Worm (Caenorhabditis elegans) whole organism, young adult: Measurements from ENCODE around the gene T22D1.17.

Source experiments
- B0019.2 ChIP-seq: fragments of 200-800 bp; sonication (Bioruptor generic); conservative IDR thresholded peaks from 2 replicates; pipeline ENCODE4 v1.3.6; 2022; ENCODE audit warnings: missing genetic modification reagents, missing genetic modification characterization, missing compliant biosample characterization
- C06A6.2 ChIP-seq: fragments of 200-800 bp; sonication (Bioruptor generic); conservative IDR thresholded peaks from 2 replicates; pipeline ENCODE4 v1.3.6; 2022; ENCODE audit warnings: missing genetic modification characterization, missing compliant biosample characterization
- F22D6.2 ChIP-seq: sonication (generic microtip); optimal IDR thresholded peaks from 2 replicates; lab custom pipeline; 2016; ENCODE audit warnings: mild to moderate bottlenecking, missing genetic modification characterization, missing compliant biosample characterization
- F39B2.1 ChIP-seq: fragments of 200-800 bp; sonication (Bioruptor generic); IDR thresholded peaks from 2 replicates; pipeline ENCODE4 v1.3.6; 2022; ENCODE audit warnings: missing genetic modification reagents, missing genetic modification characterization, missing compliant biosample characterization
- F52B5.7 ChIP-seq: sonication (generic microtip); optimal IDR thresholded peaks from 2 replicates; lab custom pipeline; 2016; ENCODE audit warnings: mild to moderate bottlenecking, missing genetic modification characterization, missing compliant biosample characterization
- F57C9.4 ChIP-seq: sonication (generic microtip); optimal IDR thresholded peaks from 2 replicates; lab custom pipeline; 2017; ENCODE audit warnings: mild to moderate bottlenecking, missing genetic modification characterization, missing compliant biosample characterization
- K12H6.12 ChIP-seq: fragments of 200-800 bp; sonication (Bioruptor generic); optimal IDR thresholded peaks from 2 replicates; lab custom pipeline; 2018; ENCODE audit warnings: mild to moderate bottlenecking, missing genetic modification characterization, missing compliant biosample characterization
- T07F8.4 ChIP-seq: sonication (generic microtip); optimal IDR thresholded peaks from 2 replicates; lab custom pipeline; 2016; ENCODE audit warnings: mild to moderate bottlenecking, missing genetic modification characterization, moderate library complexity, missing compliant biosample characterization
- Y53G8AR.9 ChIP-seq: fragments of 200-800 bp; sonication (Bioruptor generic); conservative IDR thresholded peaks from 2 replicates; pipeline ENCODE4 v1.3.6; 2022; ENCODE audit warnings: missing genetic modification reagents, missing genetic modification characterization, missing compliant biosample characterization
- Y95B8A.8 ChIP-seq: fragments of 200-800 bp; sonication (Bioruptor generic); IDR thresholded peaks from 2 replicates; pipeline ENCODE4 v1.3.6; 2022; ENCODE audit warnings: missing genetic modification reagents, missing genetic modification characterization, missing compliant biosample characterization
- akir-1 ChIP-seq: fragments of 200-800 bp; sonication (Bioruptor generic); optimal IDR thresholded peaks from 2 replicates; lab custom pipeline; 2018; ENCODE audit warnings: mild to moderate bottlenecking, missing genetic modification characterization, moderate library complexity, missing compliant biosample characterization
- aptf-2 ChIP-seq: fragments of 200-800 bp; sonication (Bioruptor generic); conservative IDR thresholded peaks from 2 replicates; pipeline ENCODE4 v1.3.6; 2022; ENCODE audit warnings: missing genetic modification reagents, missing genetic modification characterization, missing compliant biosample characterization
- ccch-3 ChIP-seq: fragments of 200-800 bp; sonication (Bioruptor generic); optimal IDR thresholded peaks from 2 replicates; lab custom pipeline; 2018; ENCODE audit warnings: mild to moderate bottlenecking, missing genetic modification characterization, missing compliant biosample characterization
- cebp-2 ChIP-seq: fragments of 200-800 bp; sonication (Bioruptor generic); IDR thresholded peaks from 2 replicates; pipeline ENCODE4 v1.3.6; 2022; ENCODE audit warnings: missing genetic modification characterization, missing compliant biosample characterization
- ceh-100 ChIP-seq: fragments of 200-800 bp; sonication (Bioruptor generic); IDR thresholded peaks from 2 replicates; pipeline ENCODE4 v1.3.6; 2022; ENCODE audit warnings: missing genetic modification reagents, missing genetic modification characterization, missing compliant biosample characterization
- ceh-27 ChIP-seq: fragments of 200-800 bp; sonication (Bioruptor generic); optimal IDR thresholded peaks from 2 replicates; lab custom pipeline; 2018; ENCODE audit warnings: mild to moderate bottlenecking, missing genetic modification characterization, moderate library complexity, missing compliant biosample characterization
- die-1 ChIP-seq: sonication (generic microtip); optimal IDR thresholded peaks from 2 replicates; lab custom pipeline; 2016; ENCODE audit warnings: missing genotype, mild to moderate bottlenecking, missing genetic modification characterization, missing compliant biosample characterization
- egl-18 ChIP-seq: fragments of 200-800 bp; sonication (Bioruptor generic); IDR thresholded peaks from 2 replicates; pipeline ENCODE4 v1.3.6; 2022; ENCODE audit warnings: missing genetic modification reagents, missing genetic modification characterization, missing compliant biosample characterization
- egl-44 ChIP-seq: fragments of 200-800 bp; sonication (Bioruptor generic); IDR thresholded peaks from 2 replicates; pipeline ENCODE4 v1.3.6; 2022; ENCODE audit warnings: missing genetic modification reagents, missing genetic modification characterization, missing compliant biosample characterization
- ekl-4 ChIP-seq: fragments of 200-800 bp; sonication (Bioruptor generic); IDR thresholded peaks from 2 replicates; pipeline ENCODE4 v1.3.6; 2022; ENCODE audit warnings: missing genetic modification reagents, missing genetic modification characterization, missing compliant biosample characterization
- ets-4 ChIP-seq: fragments of 200-800 bp; sonication (Bioruptor generic); optimal IDR thresholded peaks from 2 replicates; lab custom pipeline; 2018; ENCODE audit warnings: mild to moderate bottlenecking, missing genetic modification characterization, missing compliant biosample characterization
- gei-17 ChIP-seq: fragments of 200-800 bp; sonication (Bioruptor generic); optimal IDR thresholded peaks from 2 replicates; lab custom pipeline; 2018; ENCODE audit warnings: mild to moderate bottlenecking, missing genetic modification characterization, missing compliant biosample characterization
- hlh-12 ChIP-seq: sonication (generic microtip); optimal IDR thresholded peaks from 2 replicates; lab custom pipeline; 2016; ENCODE audit warnings: missing genetic modification characterization, missing compliant biosample characterization
- hlh-26 ChIP-seq: fragments of 200-800 bp; sonication (Bioruptor generic); conservative IDR thresholded peaks from 2 replicates; pipeline ENCODE4 v1.3.6; 2022; ENCODE audit warnings: missing genetic modification reagents, missing genetic modification characterization, missing compliant biosample characterization
- let-526 ChIP-seq: fragments of 200-800 bp; sonication (Bioruptor generic); IDR thresholded peaks from 2 replicates; pipeline ENCODE4 v1.3.6; 2022; ENCODE audit warnings: missing genetic modification reagents, missing genetic modification characterization, missing compliant biosample characterization
- lin-35 ChIP-seq, 3 experiments: fragments of 150-350 bp in 2 of 3; sonication (generic microtip) in 1 of 3; optimal IDR thresholded peaks; 2 replicates each; lab custom pipeline; 2014 to 2018; ENCODE audit warnings: missing biosample characterization in 3 of 3, missing genetic modification characterization in 3 of 3, missing genetic modification reagents in 3 of 3
- lsl-1 ChIP-seq: fragments of 200-800 bp; sonication (Bioruptor generic); optimal IDR thresholded peaks from 2 replicates; lab custom pipeline; 2018; ENCODE audit warnings: mild to moderate bottlenecking, missing genetic modification characterization, moderate library complexity, missing compliant biosample characterization
- lsy-27 ChIP-seq: sonication (generic microtip); optimal IDR thresholded peaks from 2 replicates; lab custom pipeline; 2017; ENCODE audit warnings: missing genetic modification characterization, mild to moderate bottlenecking, missing compliant biosample characterization, antibody characterized with exemption, missing genotype, borderline replicate concordance; ENCODE audit not compliant: insufficient read depth
- madf-3 ChIP-seq: fragments of 200-800 bp; sonication (Bioruptor generic); IDR thresholded peaks from 2 replicates; pipeline ENCODE4 v1.3.6; 2022; ENCODE audit warnings: missing genetic modification reagents, missing genetic modification characterization, missing compliant biosample characterization
- mcd-1 ChIP-seq: fragments of 200-800 bp; sonication (Bioruptor generic); IDR thresholded peaks from 2 replicates; pipeline ENCODE4 v1.3.6; 2022; ENCODE audit warnings: missing genetic modification reagents, missing genetic modification characterization, missing compliant biosample characterization
- mel-28 ChIP-seq: sonication (generic microtip); optimal IDR thresholded peaks from 2 replicates; lab custom pipeline; 2016; ENCODE audit warnings: borderline replicate concordance, mild to moderate bottlenecking, missing genetic modification characterization, missing compliant biosample characterization
- mes-4 ChIP-seq: sonication (generic microtip); optimal IDR thresholded peaks from 2 replicates; lab custom pipeline; 2016; ENCODE audit warnings: missing genotype, missing genetic modification characterization, missing compliant biosample characterization
- mxl-1 ChIP-seq: sonication (generic microtip); optimal IDR thresholded peaks from 2 replicates; lab custom pipeline; 2016; ENCODE audit warnings: missing genetic modification characterization, missing compliant biosample characterization
- repo-1 ChIP-seq: sonication (generic microtip); optimal IDR thresholded peaks from 2 replicates; lab custom pipeline; 2017; ENCODE audit warnings: mild to moderate bottlenecking, missing genetic modification characterization, missing compliant biosample characterization
- sea-2 ChIP-seq: fragments of 200-800 bp; sonication (Bioruptor generic); IDR thresholded peaks from 2 replicates; pipeline ENCODE4 v1.3.6; 2022; ENCODE audit warnings: missing genetic modification characterization, missing compliant biosample characterization
- sptf-2 ChIP-seq: fragments of 200-800 bp; sonication (Bioruptor generic); optimal IDR thresholded peaks from 2 replicates; lab custom pipeline; 2018; ENCODE audit warnings: mild to moderate bottlenecking, missing genetic modification characterization, missing compliant biosample characterization
- zim-3 ChIP-seq: sonication (generic microtip); optimal IDR thresholded peaks from 2 replicates; lab custom pipeline; 2017; ENCODE audit warnings: mild to moderate bottlenecking, missing genetic modification characterization, moderate library complexity, missing compliant biosample characterization
- ztf-6 ChIP-seq: fragments of 200-800 bp; sonication (Bioruptor generic); IDR thresholded peaks from 2 replicates; pipeline ENCODE4 v1.3.6; 2022; ENCODE audit warnings: missing genetic modification reagents, missing genetic modification characterization, missing compliant biosample characterization

The T22D1.17 gene

ce11 chrIV:6909863-6910733 lies 4.3 kb downstream of the T22D1.17 start, which contains the start of the genes rpn-1 and ribo-1 (continued):
- no peak for TF ChIP-seq sptf-2 (GFP tag; lab: Kevin White, UChicago)
- TF ChIP-seq hlh-26 (GFP tag; lab: Robert Waterston, UW): no peak
- TF ChIP-seq zim-3 (tag; lab: Kevin White, UChicago): no peak
- no peak for TF ChIP-seq ets-4 (GFP tag; lab: Kevin White, UChicago)
- TF ChIP-seq die-1 (tag; lab: Kevin White, UChicago): no peak
- TF ChIP-seq F57C9.4: no peak
- no peak for TF ChIP-seq let-526
- no peak for TF ChIP-seq akir-1 (GFP tag; lab: Kevin White, UChicago)
- TF ChIP-seq cebp-2 (GFP tag; lab: Robert Waterston, UW): no peak
- TF ChIP-seq Y95B8A.8 (GFP tag; lab: Robert Waterston, UW): no peak
- TF ChIP-seq hlh-12 (tag; lab: Kevin White, UChicago): no peak
- TF ChIP-seq F22D6.2 (tag; lab: Kevin White, UChicago): no peak
- TF ChIP-seq sea-2 (GFP tag; lab: Robert Waterston, UW): no peak
- no peak for TF ChIP-seq ccch-3 (GFP tag; lab: Kevin White, UChicago)
- TF ChIP-seq F39B2.1 (GFP tag; lab: Robert Waterston, UW): no peak
- TF ChIP-seq egl-44 (GFP tag; lab: Robert Waterston, UW): no peak
- no peak for TF ChIP-seq repo-1 (tag; lab: Kevin White, UChicago)
- no peak for TF ChIP-seq mel-28
- no peak for TF ChIP-seq gei-17 (GFP tag; lab: Kevin White, UChicago)
- TF ChIP-seq aptf-2 (GFP tag; lab: Robert Waterston, UW): no peak
- no peak for TF ChIP-seq B0019.2
- TF ChIP-seq ekl-4 (GFP tag; lab: Robert Waterston, UW): no peak
- no peak for TF ChIP-seq C06A6.2 (GFP tag; lab: Robert Waterston, UW)
- no peak for TF ChIP-seq ceh-27 (GFP tag; lab: Kevin White, UChicago)
- TF ChIP-seq lsy-27 (tag; lab: Kevin White, UChicago): no peak
- TF ChIP-seq mcd-1 (GFP tag; lab: Robert Waterston, UW): no peak
- no peak for TF ChIP-seq madf-3 (GFP tag; lab: Robert Waterston, UW)
- TF ChIP-seq lsl-1: peak; percentile 59
- no peak for TF ChIP-seq ceh-100 (GFP tag; lab: Robert Waterston, UW)
- TF ChIP-seq F52B5.7 (tag; lab: Kevin White, UChicago): no peak
- TF ChIP-seq mes-4 (tag; lab: Kevin White, UChicago): no peak
- TF ChIP-seq Y53G8AR.9 (GFP tag; lab: Robert Waterston, UW): no peak
- no peak for TF ChIP-seq T07F8.4
- TF ChIP-seq ztf-6 (GFP tag; lab: Robert Waterston, UW): no peak
- no peak for TF ChIP-seq K12H6.12
- TF ChIP-seq egl-18 (GFP tag; lab: Robert Waterston, UW): no peak
- no peak for TF ChIP-seq mxl-1 (tag; lab: Kevin White, UChicago)
- no peak for TF ChIP-seq lin-35 (GFP tag; optimal IDR thresholded peaks at IDR 0.05; lab: Kevin White, UChicago)
